Fruit fly (Drosophila melanogaster) whole organism, wandering third instar larva: ENCODE measurements around the gene P5CDh2.

Experiments used
- CrebA ChIP-seq: fragments of 200-800 bp; sonication (Bioruptor generic); optimal IDR thresholded peaks from 2 replicates; lab custom pipeline; 2016; ENCODE audit warnings: missing biosample characterization, mild to moderate bottlenecking, missing genetic modification characterization, borderline replicate concordance
- Dfd ChIP-seq: fragments of >200 bp; optimal IDR thresholded peaks from 2 replicates; lab custom pipeline; 2017; ENCODE audit warnings: missing biosample characterization, missing genetic modification characterization
- Jra ChIP-seq: sonication (Bioruptor generic); optimal IDR thresholded peaks from 2 replicates; lab custom pipeline; 2016; ENCODE audit warnings: missing biosample characterization, missing genetic modification characterization
- Vsx2 ChIP-seq: fragments of 200-300, 225-300 bp; sonication (Bioruptor generic); optimal IDR thresholded peaks from 2 replicates; lab custom pipeline; 2018; ENCODE audit warnings: missing biosample characterization, missing genetic modification characterization; ENCODE audit not compliant: partially characterized antibody
- h ChIP-seq: fragments of 200-800 bp; sonication (Bioruptor generic); optimal IDR thresholded peaks from 3 replicates; lab custom pipeline; 2016; ENCODE audit warnings: missing biosample characterization, mild to moderate bottlenecking, missing genetic modification characterization
- jim ChIP-seq: fragments of 175-275, 200-325 bp; sonication (Bioruptor generic); optimal IDR thresholded peaks from 2 replicates; lab custom pipeline; 2016; ENCODE audit warnings: missing biosample characterization, mild to moderate bottlenecking, missing genetic modification characterization

DNA sequence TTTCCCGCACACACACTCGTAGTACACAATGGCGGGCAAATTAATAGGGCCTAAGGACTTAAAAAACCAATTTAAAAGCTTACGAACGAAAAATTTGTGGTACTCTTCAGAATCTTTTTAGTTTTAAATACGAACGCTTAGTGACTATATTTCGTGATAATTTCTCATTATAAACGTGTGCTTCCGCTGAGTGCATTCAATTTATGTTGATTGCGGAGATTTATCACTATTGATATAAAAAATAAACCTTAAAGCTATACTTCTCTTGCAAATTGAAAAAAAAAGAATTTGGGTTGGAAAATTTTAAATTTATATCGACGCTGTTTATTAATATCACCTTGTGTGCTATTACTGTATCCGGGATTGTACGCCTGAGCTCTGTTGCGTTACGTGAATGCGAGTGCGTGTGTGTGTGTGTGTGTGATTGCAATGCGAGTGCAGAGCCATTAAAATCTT, 28.7 kb upstream of the P5CDh2 start:
- TF ChIP-seq Vsx2 (GFP tag; lab: Kevin White, UChicago), result no peak
- TF ChIP-seq Dfd (GFP tag; lab: Kevin White, UChicago), result peak; percentile 87
- no peak for TF ChIP-seq jim (GFP tag; lab: Kevin White, UChicago)
- peak; percentile 90 for TF ChIP-seq Jra
- TF ChIP-seq h (GFP tag; lab: Kevin White, UChicago), result peak; percentile 96
- no peak for TF ChIP-seq CrebA (GFP tag; lab: Kevin White, UChicago)
